Fruit fly (Drosophila melanogaster): Measurements from ENCODE around the gene Cf2.

The Cf2 gene

DNA sequence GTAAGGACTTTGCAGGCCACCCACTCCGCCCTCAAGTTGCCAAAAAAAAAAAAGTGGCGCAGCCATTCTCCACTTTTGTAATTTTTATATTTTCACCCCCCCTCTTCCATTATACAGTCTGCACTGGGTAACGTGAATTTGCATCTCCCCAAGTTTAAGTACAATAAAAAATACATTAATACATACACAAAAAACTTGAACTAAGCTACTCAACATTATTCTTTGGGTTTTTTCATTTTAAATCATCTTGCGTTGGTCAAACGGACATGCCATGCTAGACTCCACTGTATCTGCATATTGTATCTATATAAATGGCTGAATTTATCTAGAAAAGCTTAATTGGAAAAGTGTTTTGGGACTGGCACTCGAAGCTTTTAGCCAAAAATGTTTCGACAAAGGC lies 21.4 kb downstream of the Cf2 start (continued):
- TF ChIP-seq CG14860 (GFP tag; IDR thresholded peaks at IDR 0.05; ENCODE audit: partially characterized antibody) = no peak
- TF ChIP-seq bowl (GFP tag; IDR thresholded peaks at IDR 0.05) = no peak
- peak; percentile 47 for TF ChIP-seq gem (tag; optimal IDR thresholded peaks at IDR 0.05)
- no peak for TF ChIP-seq nmo (GFP tag; optimal IDR thresholded peaks at IDR 0.05)
- TF ChIP-seq en (GFP tag; optimal IDR thresholded peaks at IDR 0.05) = no peak
- no peak for TF ChIP-seq CG8924 (tag; optimal IDR thresholded peaks at IDR 0.05)
- TF ChIP-seq CG15073 (GFP tag; optimal IDR thresholded peaks at IDR 0.05) = no peak
- TF ChIP-seq mam (GFP tag; optimal IDR thresholded peaks at IDR 0.05) = peak; percentile 57
- TF ChIP-seq CG5180 (GFP tag; optimal IDR thresholded peaks at IDR 0.05) = no peak
- no peak for TF ChIP-seq TFAM (GFP tag; optimal IDR thresholded peaks at IDR 0.05)
- TF ChIP-seq CG6254 (GFP tag; optimal IDR thresholded peaks at IDR 0.05) = no peak
- no peak for TF ChIP-seq Ravus (GFP tag; IDR thresholded peaks at IDR 0.05)
- peak; percentile 38; the same call in 1 of the 2 replicates for TF ChIP-seq Drgx (GFP tag; IDR thresholded peaks at IDR 0.05)
- TF ChIP-seq YL-1 (GFP tag; optimal IDR thresholded peaks at IDR 0.05) = no peak
- no peak for TF ChIP-seq pb (GFP tag; optimal IDR thresholded peaks at IDR 0.05)
- peak; percentile 67; the same call in 2 of the 3 replicates for TF ChIP-seq H15 (GFP tag; IDR thresholded peaks at IDR 0.05)
- peak; percentile 52; the same call in 2 of the 3 replicates for TF ChIP-seq CG34422 (GFP tag; IDR thresholded peaks at IDR 0.05)
- 0 out of 3 replicates have a peak, but pooled peaks have one; percentile 37 for TF ChIP-seq CG6175 (GFP tag; IDR thresholded peaks at IDR 0.05)
- TF ChIP-seq CG13287 (GFP tag; IDR thresholded peaks at IDR 0.05; ENCODE audit: partially characterized antibody) = no peak
- no peak for TF ChIP-seq zfh1 (GFP tag; IDR thresholded peaks at IDR 0.05)
- TF ChIP-seq CG4730 (GFP tag; IDR thresholded peaks at IDR 0.05) = 0 out of 2 replicates have a peak, but pooled peaks have one; percentile 23
- TF ChIP-seq Kr (GFP tag; optimal IDR thresholded peaks at IDR 0.05) = no peak
- TF ChIP-seq wek (GFP tag; optimal IDR thresholded peaks at IDR 0.05) = no peak
- TF ChIP-seq CG10543 (GFP tag; optimal IDR thresholded peaks at IDR 0.05) = no peak
- no peak for TF ChIP-seq CG10321 (GFP tag; IDR thresholded peaks at IDR 0.05)
- no peak for TF ChIP-seq CG42726 (GFP tag; IDR thresholded peaks at IDR 0.05; ENCODE audit: partially characterized antibody)
- no peak for TF ChIP-seq pzg (GFP tag; optimal IDR thresholded peaks at IDR 0.05)
- TF ChIP-seq CG11085 (GFP tag; IDR thresholded peaks at IDR 0.05) = no peak
- TF ChIP-seq CG12071 (GFP tag; optimal IDR thresholded peaks at IDR 0.05) = peak; percentile 45
- peak; percentile 52 for TF ChIP-seq CG3281 (GFP tag; optimal IDR thresholded peaks at IDR 0.05)
- no peak for TF ChIP-seq fu2 (GFP tag; optimal IDR thresholded peaks at IDR 0.05)
- peak; percentile 27 for TF ChIP-seq CG18262 (tag; optimal IDR thresholded peaks at IDR 0.05)
- no peak for TF ChIP-seq wor (GFP tag; IDR thresholded peaks at IDR 0.05)
- peak; percentile 54 for TF ChIP-seq CG14667 (GFP tag; IDR thresholded peaks at IDR 0.05)
- TF ChIP-seq slp2 (GFP tag; optimal IDR thresholded peaks at IDR 0.05) = no peak
- TF ChIP-seq MTF-1 (GFP tag; optimal IDR thresholded peaks at IDR 0.05; ENCODE audit: borderline replicate concordance) = no peak
- no peak for TF ChIP-seq CG2712 (tag; optimal IDR thresholded peaks at IDR 0.05)
- peak; percentile 37 for TF ChIP-seq CG2120 (GFP tag; optimal IDR thresholded peaks at IDR 0.05)
- no peak for TF ChIP-seq CG11247 (GFP tag; IDR thresholded peaks at IDR 0.05)
- TF ChIP-seq CG14441 (GFP tag; IDR thresholded peaks at IDR 0.05) = peak; percentile 79
- TF ChIP-seq CG18476 (GFP tag; optimal IDR thresholded peaks at IDR 0.05) = no peak
- TF ChIP-seq CG8359 (GFP tag; optimal IDR thresholded peaks at IDR 0.05; ENCODE audit: borderline replicate concordance) = no peak
- no peak for TF ChIP-seq CG11723 (GFP tag; optimal IDR thresholded peaks at IDR 0.05)
- no peak for TF ChIP-seq bbx (GFP tag; IDR thresholded peaks at IDR 0.05; ENCODE audit: partially characterized antibody)
- TF ChIP-seq CG1647 (GFP tag; optimal IDR thresholded peaks at IDR 0.05) = no peak
- no peak for TF ChIP-seq CG12104 (GFP tag; optimal IDR thresholded peaks at IDR 0.05)
- TF ChIP-seq vvl (GFP tag; IDR thresholded peaks at IDR 0.05) = no peak; the same call in 1 of the 2 replicates
- no peak for TF ChIP-seq CG6654 (GFP tag; optimal IDR thresholded peaks at IDR 0.05)
- TF ChIP-seq CG7556 (GFP tag; optimal IDR thresholded peaks at IDR 0.05) = no peak
- no peak for TF ChIP-seq kay (GFP tag; optimal IDR thresholded peaks at IDR 0.05)
- no peak for TF ChIP-seq CG8478 (optimal IDR thresholded peaks at IDR 0.05)
- TF ChIP-seq dmrt99B (tag; optimal IDR thresholded peaks at IDR 0.05) = peak; percentile 65
